Fruit fly (Drosophila melanogaster) whole organism, prepupa: ENCODE data around the gene CG12116.

Experiments used
- CG16779 ChIP-seq: fragments of 200-800 bp; sonication (Bioruptor generic); optimal IDR thresholded peaks from 3 replicates; lab custom pipeline; 2017; ENCODE audit warnings: missing biosample characterization, mild to moderate bottlenecking, missing genetic modification characterization
- CG6276 ChIP-seq: fragments of 200-800 bp; sonication (Bioruptor generic); optimal IDR thresholded peaks from 2 replicates; lab custom pipeline; 2017; ENCODE audit warnings: missing biosample characterization, mild to moderate bottlenecking, missing genetic modification characterization
- CG8119 ChIP-seq: fragments of 200-800 bp; sonication (Bioruptor generic); IDR thresholded peaks from 3 replicates; pipeline ENCODE4 v1.3.6; 2022; ENCODE audit warnings: missing biosample characterization, missing genetic modification characterization
- Gug ChIP-seq: fragments of 200-800 bp; sonication (Bioruptor generic); IDR thresholded peaks from 2 replicates; pipeline ENCODE4 v1.3.6; 2022; ENCODE audit warnings: missing biosample characterization, missing genetic modification characterization
- Hr38 ChIP-seq: sonication (Bioruptor generic); optimal IDR thresholded peaks from 2 replicates; lab custom pipeline; 2016; ENCODE audit warnings: missing biosample characterization, missing genetic modification characterization
- Met ChIP-seq: fragments of 200-800 bp; sonication (Bioruptor generic); optimal IDR thresholded peaks from 3 replicates; lab custom pipeline; 2016; ENCODE audit warnings: missing biosample characterization, missing genetic modification characterization
- Sox15 ChIP-seq: fragments of 200-800 bp; sonication (Bioruptor generic); optimal IDR thresholded peaks from 3 replicates; lab custom pipeline; 2016; ENCODE audit warnings: missing biosample characterization, missing genetic modification characterization
- fd59A ChIP-seq: fragments of 200-800 bp; sonication (Bioruptor generic); optimal IDR thresholded peaks from 2 replicates; lab custom pipeline; 2017; ENCODE audit warnings: missing biosample characterization, mild to moderate bottlenecking, missing genetic modification characterization, missing genetic modification reagents
- ss ChIP-seq, 2 experiments: fragments of 200-800 bp; sonication (Bioruptor generic); optimal IDR thresholded peaks; 2 replicates in 1 of 2; 3 replicates in 1 of 2; lab custom pipeline; 2017 to 2018; ENCODE audit warnings: mild to moderate bottlenecking in 2 of 2, missing biosample characterization in 2 of 2, missing genetic modification characterization in 2 of 2, moderate library complexity in 1 of 2
- svp ChIP-seq: fragments of 200-800 bp; sonication (Bioruptor generic); peaks from one replicate; lab custom pipeline; 2016; ENCODE audit warnings: missing biosample characterization, missing genetic modification characterization

- TF ChIP-seq CG16779 (tag; lab: Kevin White, UChicago) (no peak), Hr38 (GFP tag; lab: Kevin White, UChicago) (no peak), CG8119 (GFP tag; lab: Robert Waterston, UW) (no peak), CG6276 (GFP tag; lab: Kevin White, UChicago) (no peak), fd59A (GFP tag; lab: Kevin White, UChicago) (no peak), svp (GFP tag; lab: Kevin White, UChicago) (no peak), ss (GFP tag; optimal IDR thresholded peaks at IDR 0.05; lab: Kevin White, UChicago) (no peak), Sox15 (GFP tag; lab: Kevin White, UChicago) (no peak), Gug (GFP tag; lab: Robert Waterston, UW) (no peak), Met (GFP tag; lab: Kevin White, UChicago) (no peak)
These were observed 8.1 kb downstream of the CG12116 start, which contains the start of gene CG15347 for dm6 chrX:8460686-8461085.
